Fruit fly (Drosophila melanogaster) whole organism, embryonic: ENCODE results near the gene Jhbp16.

Experiments used
- CG12391 ChIP-seq: fragments of 200-800 bp; sonication (Bioruptor generic); optimal IDR thresholded peaks from 3 replicates; lab custom pipeline; 2018; ENCODE audit warnings: missing biosample characterization, mild to moderate bottlenecking, missing genetic modification characterization, moderate library complexity
- CG3726 ChIP-seq: fragments of 200-800 bp; sonication (Bioruptor generic); IDR thresholded peaks from 3 replicates; pipeline ENCODE4, ENCODE4 v1.3.6; 2022; ENCODE audit warnings: missing biosample characterization, missing genetic modification characterization
- CG4854 ChIP-seq: fragments of 200-800 bp; sonication (Bioruptor generic); optimal IDR thresholded peaks from 2 replicates; lab custom pipeline; 2016; ENCODE audit warnings: missing biosample characterization, missing genetic modification characterization, inconsistent platforms
- CG9817 ChIP-seq: fragments of 200-800 bp; sonication (Bioruptor generic); optimal IDR thresholded peaks from 2 replicates; lab custom pipeline; 2018; ENCODE audit warnings: missing biosample characterization, mild to moderate bottlenecking, missing genetic modification characterization, moderate library complexity
- Dll ChIP-seq: fragments of 200-800 bp; sonication (Bioruptor generic); IDR thresholded peaks from 4 replicates; pipeline ENCODE4 v1.3.6; 2022; ENCODE audit warnings: missing biosample characterization, missing genetic modification characterization; ENCODE audit not compliant: partially characterized antibody
- dm ChIP-seq: fragments of 200-800 bp; sonication (Bioruptor generic); optimal IDR thresholded peaks from 3 replicates; lab custom pipeline; 2016; ENCODE audit warnings: missing biosample characterization, missing genetic modification characterization
- h ChIP-seq: fragments of >200 bp; optimal IDR thresholded peaks from 2 replicates; lab custom pipeline; 2017
- otp ChIP-seq: fragments of 200-800 bp; sonication (Bioruptor generic); IDR thresholded peaks from 3 replicates; pipeline ENCODE4, ENCODE4 v1.3.6; 2022; ENCODE audit warnings: missing biosample characterization, missing genetic modification characterization
- stc ChIP-seq: fragments of 200-800 bp; sonication (Bioruptor generic); IDR thresholded peaks from 2 replicates; pipeline ENCODE4 v1.3.6; 2022; ENCODE audit warnings: missing biosample characterization, missing genetic modification characterization
- wdn ChIP-seq: fragments of 200-800 bp; sonication (Bioruptor generic); IDR thresholded peaks from 2 replicates; pipeline ENCODE4 v1.3.6; 2022; ENCODE audit warnings: missing biosample characterization, missing genetic modification characterization

DNA sequence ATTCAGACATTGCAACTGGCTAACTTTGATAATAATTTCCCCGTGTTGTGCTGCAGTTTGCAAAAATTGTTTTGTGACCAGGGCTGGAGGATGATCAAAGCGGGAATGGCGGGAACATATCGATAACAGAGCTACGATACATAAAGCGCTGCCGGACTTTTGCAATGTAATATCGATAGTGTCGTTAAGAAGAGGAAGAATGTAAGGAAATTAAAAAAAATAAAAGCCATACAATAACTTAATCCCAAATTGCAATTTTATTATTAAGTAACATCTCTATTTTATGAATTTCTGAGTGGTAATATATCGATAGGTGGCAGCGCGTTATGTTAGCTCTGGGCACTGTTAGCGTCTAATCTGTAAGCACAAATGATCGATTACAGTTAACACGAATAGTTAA, 7.4 kb downstream of the Jhbp16 start, which contains the start of gene PolA1:
- TF ChIP-seq h (no peak), otp (GFP tag; lab: Robert Waterston, UW) (no peak), CG12391 (peak; percentile 77), stc (GFP tag; lab: Robert Waterston, UW) (no peak), Dll (GFP tag; lab: Robert Waterston, UW) (peak; percentile 99), wdn (GFP tag; lab: Robert Waterston, UW) (no peak), CG4854 (GFP tag; lab: Kevin White, UChicago) (no peak), dm (peak; percentile 22), CG3726 (GFP tag; lab: Robert Waterston, UW) (no peak), CG9817 (tag; lab: Kevin White, UChicago) (no peak)
